Worm (Caenorhabditis elegans): ENCODE data around the gene cwf-19L1.

DNA sequence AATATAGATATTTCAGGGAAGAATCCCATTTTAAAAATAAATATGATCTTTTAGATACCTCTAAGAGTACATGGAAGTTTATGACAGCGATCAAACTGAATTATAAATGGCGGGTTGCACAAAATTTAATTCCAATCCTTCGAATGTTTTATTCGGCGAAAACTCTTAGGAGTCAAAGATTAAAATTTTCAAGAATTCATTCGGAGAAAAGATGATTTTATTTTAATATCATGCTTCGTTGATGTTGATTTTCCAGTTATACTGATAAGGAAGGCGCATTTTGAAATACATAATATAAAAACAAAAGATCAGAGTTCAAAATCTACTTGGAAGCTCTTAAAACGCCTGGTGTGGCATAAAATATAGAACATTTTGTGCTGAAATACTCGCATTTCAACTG, 40.5 kb upstream of the cwf-19L1 start, which contains the start of gene srh-10:
- TF ChIP-seq lin-13 (tag; optimal IDR thresholded peaks at IDR 0.05) = no peak
- no peak for TF ChIP-seq elt-3 (tag; optimal IDR thresholded peaks at IDR 0.05)
- no peak for TF ChIP-seq snpc-4 (tag; optimal IDR thresholded peaks at IDR 0.05)
- no peak for TF ChIP-seq tbx-8 (GFP tag; optimal IDR thresholded peaks at IDR 0.05)
- TF ChIP-seq unc-39 (tag; optimal IDR thresholded peaks at IDR 0.05) = no peak
- no peak for TF ChIP-seq lsy-2 (tag; optimal IDR thresholded peaks at IDR 0.05)
- no peak for TF ChIP-seq sptf-1 (tag; optimal IDR thresholded peaks at IDR 0.05)
- TF ChIP-seq nhr-237 (tag; optimal IDR thresholded peaks at IDR 0.05) = no peak
- TF ChIP-seq unc-120 (tag; optimal IDR thresholded peaks at IDR 0.05; ENCODE audit: poor library complexity, severe bottlenecking) = no peak
- TF ChIP-seq lin-32 (GFP tag; optimal IDR thresholded peaks at IDR 0.05) = no peak
- no peak for TF ChIP-seq bed-3 (GFP tag; optimal IDR thresholded peaks at IDR 0.05)

Data from whole organism, mixed stage, embryonic.